Fruit fly (Drosophila melanogaster) whole organism, embryonic: ENCODE results near the gene Arp10.
A peak's percentile ranks its signal among the peaks of the same experiment; 100 is the strongest.

Experiments used
- Antp ChIP-seq: fragments of 200-800 bp; sonication (Bioruptor generic); optimal IDR thresholded peaks from 3 replicates; lab custom pipeline; 2016; ENCODE audit warnings: missing biosample characterization, missing genetic modification characterization
- Bdp1 ChIP-seq: fragments of 200-800 bp; sonication (Bioruptor generic); optimal IDR thresholded peaks from 3 replicates; lab custom pipeline; 2016; ENCODE audit warnings: missing biosample characterization, missing genetic modification characterization
- Blimp-1 ChIP-seq: fragments of 200-800 bp; sonication (Bioruptor generic); optimal IDR thresholded peaks from 3 replicates; lab custom pipeline; 2018; ENCODE audit warnings: missing biosample characterization, missing genetic modification characterization, mild to moderate bottlenecking, moderate library complexity, missing genetic modification reagents
- CG11093 ChIP-seq: fragments of 200-800 bp; sonication (Bioruptor generic); IDR thresholded peaks from 3 replicates; pipeline ENCODE4 v1.3.6; 2022; ENCODE audit warnings: missing biosample characterization, missing genetic modification characterization
- CG12769 ChIP-seq: fragments of 200-800 bp; sonication (Bioruptor generic); optimal IDR thresholded peaks from 2 replicates; lab custom pipeline; 2019; ENCODE audit warnings: missing biosample characterization, mild to moderate bottlenecking, missing genetic modification characterization, moderate library complexity
- CG13424 ChIP-seq: fragments of 200-800 bp; sonication (Bioruptor generic); optimal IDR thresholded peaks from 2 replicates; lab custom pipeline; 2019; ENCODE audit warnings: missing biosample characterization, mild to moderate bottlenecking, missing genetic modification characterization, moderate library complexity
- CG13775 ChIP-seq: fragments of 200-800 bp; sonication (Bioruptor generic); optimal IDR thresholded peaks from 3 replicates; lab custom pipeline; 2017; ENCODE audit warnings: missing biosample characterization, mild to moderate bottlenecking, missing genetic modification characterization
- CG16813 ChIP-seq: fragments of 200-800 bp; sonication (Bioruptor generic); IDR thresholded peaks from 3 replicates; pipeline ENCODE4 v1.3.6; 2022; ENCODE audit warnings: missing biosample characterization, missing genetic modification characterization; ENCODE audit not compliant: partially characterized antibody
- CG18011 ChIP-seq: fragments of 200-800 bp; sonication (Bioruptor generic); optimal IDR thresholded peaks from 2 replicates; lab custom pipeline; 2017; ENCODE audit warnings: missing biosample characterization, missing genetic modification characterization, mild to moderate bottlenecking, moderate library complexity, missing genotype
- CG18476 ChIP-seq: fragments of 200-800 bp; sonication (Bioruptor generic); optimal IDR thresholded peaks from 2 replicates; lab custom pipeline; 2016; ENCODE audit warnings: missing biosample characterization, mild to moderate bottlenecking, missing genetic modification characterization
- CG18599 ChIP-seq: fragments of 200-800 bp; sonication (Bioruptor generic); optimal IDR thresholded peaks from 3 replicates; lab custom pipeline; 2017; ENCODE audit warnings: missing biosample characterization, missing genetic modification characterization, mild to moderate bottlenecking, moderate library complexity, missing genetic modification reagents
- CG2678 ChIP-seq: fragments of 200-800 bp; sonication (Bioruptor generic); optimal IDR thresholded peaks from 3 replicates; lab custom pipeline; 2019; ENCODE audit warnings: missing biosample characterization, mild to moderate bottlenecking, missing genetic modification characterization, moderate library complexity
- CG30403 ChIP-seq: fragments of 200-800 bp; sonication (Bioruptor generic); optimal IDR thresholded peaks from 3 replicates; lab custom pipeline; 2016; ENCODE audit warnings: missing biosample characterization, missing genetic modification characterization
- CG32772 ChIP-seq: fragments of 200-800 bp; sonication (Bioruptor generic); IDR thresholded peaks from 2 replicates; pipeline ENCODE4 v1.3.6; 2022; ENCODE audit warnings: missing biosample characterization, missing genetic modification characterization
- CG4424 ChIP-seq: fragments of 200-800 bp; sonication (Bioruptor generic); optimal IDR thresholded peaks from 3 replicates; lab custom pipeline; 2016; ENCODE audit warnings: missing biosample characterization, missing genetic modification characterization
- CG6175 ChIP-seq: fragments of 200-800 bp; sonication (Bioruptor generic); IDR thresholded peaks from 3 replicates; pipeline ENCODE4 v1.3.6; 2022; ENCODE audit warnings: missing biosample characterization, missing genetic modification characterization
- CG7963 ChIP-seq: fragments of 200-800 bp; sonication (Bioruptor generic); IDR thresholded peaks from 3 replicates; pipeline ENCODE4 v1.3.6; 2022; ENCODE audit warnings: missing biosample characterization, missing genetic modification characterization; ENCODE audit not compliant: partially characterized antibody
- CG9215 ChIP-seq: fragments of 200-800 bp; sonication (Bioruptor generic); IDR thresholded peaks from 2 replicates; pipeline ENCODE4 v1.3.6; 2022; ENCODE audit warnings: missing biosample characterization, missing genetic modification characterization
- CG9609 ChIP-seq: fragments of 200-800 bp; sonication (Bioruptor generic); optimal IDR thresholded peaks from 3 replicates; lab custom pipeline; 2016; ENCODE audit warnings: missing biosample characterization, missing genetic modification characterization
- CG9727 ChIP-seq: fragments of 200-800 bp; sonication (Bioruptor generic); optimal IDR thresholded peaks from 3 replicates; lab custom pipeline; 2017; ENCODE audit warnings: missing biosample characterization, mild to moderate bottlenecking, missing genetic modification characterization
- D ChIP-seq, 2 experiments: fragments of 200-800 bp in 1 of 2; fragments of >200 bp in 1 of 2; sonication (Bioruptor generic) in 1 of 2; optimal IDR thresholded peaks; 2 replicates in 1 of 2; 3 replicates in 1 of 2; lab custom pipeline; 2017; ENCODE audit warnings: mild to moderate bottlenecking in 1 of 2, missing biosample characterization in 1 of 2, missing genetic modification characterization in 1 of 2, missing genetic modification reagents in 1 of 2
- D19A ChIP-seq: fragments of 200-800 bp; optimal IDR thresholded peaks from 3 replicates; lab custom pipeline; 2019; ENCODE audit warnings: missing biosample characterization, mild to moderate bottlenecking, missing genetic modification characterization, moderate library complexity
- D19B ChIP-seq: fragments of 200-800 bp; sonication (Bioruptor generic); optimal IDR thresholded peaks from 2 replicates; lab custom pipeline; 2017; ENCODE audit warnings: missing biosample characterization, mild to moderate bottlenecking, missing genetic modification characterization
- Dek ChIP-seq: fragments of 200-800 bp; sonication (Bioruptor generic); optimal IDR thresholded peaks from 3 replicates; lab custom pipeline; 2019; ENCODE audit warnings: missing biosample characterization, mild to moderate bottlenecking, missing genetic modification characterization, moderate library complexity
- E2f1 ChIP-seq: fragments of 200-800 bp; sonication (Bioruptor generic); IDR thresholded peaks from 2 replicates; pipeline ENCODE4 v1.3.6; 2022; ENCODE audit warnings: missing biosample characterization, missing genetic modification characterization
- Hand ChIP-seq: fragments of 200-800 bp; sonication (Bioruptor generic); optimal IDR thresholded peaks from 2 replicates; lab custom pipeline; 2017; ENCODE audit warnings: mild to moderate bottlenecking, missing biosample characterization, missing genetic modification reagents, missing genetic modification characterization
- Hey ChIP-seq: fragments of 200-800 bp; sonication (Bioruptor generic); optimal IDR thresholded peaks from 3 replicates; lab custom pipeline; 2018; ENCODE audit warnings: missing biosample characterization, mild to moderate bottlenecking, missing genetic modification characterization
- Hr51 ChIP-seq, 2 experiments: fragments of 200-800 bp; sonication (Bioruptor generic); optimal IDR thresholded peaks; 2 replicates in 1 of 2; 3 replicates in 1 of 2; lab custom pipeline; 2016 to 2018; ENCODE audit warnings: missing biosample characterization in 2 of 2, missing genetic modification characterization in 2 of 2, mild to moderate bottlenecking in 1 of 2, moderate library complexity in 1 of 2
- Kr ChIP-seq: fragments of 200-800 bp; sonication (Bioruptor generic); optimal IDR thresholded peaks from 2 replicates; lab custom pipeline; 2017; ENCODE audit warnings: missing biosample characterization, mild to moderate bottlenecking, missing genetic modification characterization
- Lpt ChIP-seq: fragments of >200 bp; optimal IDR thresholded peaks from 2 replicates; lab custom pipeline; 2018; ENCODE audit warnings: missing biosample characterization, missing genetic modification characterization
- Max ChIP-seq: fragments of 200-800 bp; sonication (Bioruptor generic); optimal IDR thresholded peaks from 2 replicates; lab custom pipeline; 2016; ENCODE audit warnings: missing biosample characterization, mild to moderate bottlenecking, missing genetic modification characterization
- PHDP ChIP-seq: fragments of 200-800 bp; sonication (Bioruptor generic); optimal IDR thresholded peaks from 3 replicates; lab custom pipeline; 2018; ENCODE audit warnings: missing biosample characterization, mild to moderate bottlenecking, missing genetic modification characterization, moderate library complexity
- Ravus ChIP-seq: fragments of 200-800 bp; sonication (Bioruptor generic); IDR thresholded peaks from 2 replicates; pipeline ENCODE4 v1.3.6; 2022; ENCODE audit warnings: missing biosample characterization, missing genetic modification characterization
- Sry-β ChIP-seq: fragments of 200-800 bp; sonication (Bioruptor generic); optimal IDR thresholded peaks from 2 replicates; lab custom pipeline; 2018; ENCODE audit warnings: missing biosample characterization, mild to moderate bottlenecking, missing genetic modification characterization, moderate library complexity
- YL-1 ChIP-seq: fragments of 200-800 bp; sonication (Bioruptor generic); optimal IDR thresholded peaks from 3 replicates; lab custom pipeline; 2017; ENCODE audit warnings: missing biosample characterization, mild to moderate bottlenecking, missing genetic modification characterization
- ac ChIP-seq: fragments of 200-800 bp; sonication (Bioruptor generic); optimal IDR thresholded peaks from 3 replicates; lab custom pipeline; 2017; ENCODE audit warnings: missing biosample characterization, mild to moderate bottlenecking, missing genetic modification characterization
- cas ChIP-seq: fragments of 200-800 bp; sonication (Bioruptor generic); IDR thresholded peaks from 2 replicates; pipeline ENCODE4 v1.3.6; 2022; ENCODE audit warnings: missing biosample characterization, missing genetic modification characterization
- caup ChIP-seq: fragments of 200-800 bp; sonication (Bioruptor generic); optimal IDR thresholded peaks from 3 replicates; lab custom pipeline; 2017; ENCODE audit warnings: missing biosample characterization, mild to moderate bottlenecking, missing genetic modification characterization, moderate library complexity; ENCODE audit not compliant: severe bottlenecking
- crol ChIP-seq: fragments of 200-800 bp; sonication (Bioruptor generic); IDR thresholded peaks from 2 replicates; pipeline ENCODE4 v1.3.6; 2022; ENCODE audit warnings: missing biosample characterization, missing genetic modification characterization
- dm ChIP-seq: fragments of 200-800 bp; sonication (Bioruptor generic); optimal IDR thresholded peaks from 3 replicates; lab custom pipeline; 2016; ENCODE audit warnings: missing biosample characterization, missing genetic modification characterization
- en ChIP-seq: fragments of 200-800 bp; sonication (Bioruptor generic); optimal IDR thresholded peaks from 2 replicates; lab custom pipeline; 2016; ENCODE audit warnings: missing biosample characterization, missing genetic modification characterization
- ham ChIP-seq: fragments of 200-800 bp; sonication (Bioruptor generic); IDR thresholded peaks from 2 replicates; pipeline ENCODE4 v1.3.6; 2022; ENCODE audit warnings: missing biosample characterization, missing genetic modification characterization
- lola ChIP-seq, 3 experiments: fragments of >200 bp in 2 of 3; fragments of 200-800 bp in 1 of 3; sonication (Bioruptor generic) in 1 of 3; optimal IDR thresholded peaks; 2 replicates each; lab custom pipeline; 2017 to 2019; ENCODE audit warnings: missing biosample characterization in 3 of 3, missing genetic modification characterization in 3 of 3, mild to moderate bottlenecking in 1 of 3, moderate library complexity in 1 of 3
- nau ChIP-seq: fragments of 200-800 bp; sonication (Bioruptor generic); optimal IDR thresholded peaks from 3 replicates; lab custom pipeline; 2017; ENCODE audit warnings: missing biosample characterization, mild to moderate bottlenecking, missing genetic modification characterization, missing genetic modification reagents
- sens ChIP-seq: fragments of 200-800 bp; sonication (Bioruptor generic); peaks from one replicate; lab custom pipeline; 2016; ENCODE audit warnings: missing biosample characterization, missing genetic modification characterization
- slbo ChIP-seq: fragments of 200-800 bp; sonication (Bioruptor generic); IDR thresholded peaks from 2 replicates; pipeline ENCODE4 v1.3.6; 2022; ENCODE audit warnings: missing biosample characterization, missing genetic modification characterization
- zen2 ChIP-seq: fragments of 200-800 bp; sonication (Bioruptor generic); IDR thresholded peaks from 3 replicates; pipeline ENCODE4 v1.3.6; 2022; ENCODE audit warnings: missing biosample characterization, missing genetic modification characterization; ENCODE audit not compliant: partially characterized antibody

The Arp10 gene

DNA sequence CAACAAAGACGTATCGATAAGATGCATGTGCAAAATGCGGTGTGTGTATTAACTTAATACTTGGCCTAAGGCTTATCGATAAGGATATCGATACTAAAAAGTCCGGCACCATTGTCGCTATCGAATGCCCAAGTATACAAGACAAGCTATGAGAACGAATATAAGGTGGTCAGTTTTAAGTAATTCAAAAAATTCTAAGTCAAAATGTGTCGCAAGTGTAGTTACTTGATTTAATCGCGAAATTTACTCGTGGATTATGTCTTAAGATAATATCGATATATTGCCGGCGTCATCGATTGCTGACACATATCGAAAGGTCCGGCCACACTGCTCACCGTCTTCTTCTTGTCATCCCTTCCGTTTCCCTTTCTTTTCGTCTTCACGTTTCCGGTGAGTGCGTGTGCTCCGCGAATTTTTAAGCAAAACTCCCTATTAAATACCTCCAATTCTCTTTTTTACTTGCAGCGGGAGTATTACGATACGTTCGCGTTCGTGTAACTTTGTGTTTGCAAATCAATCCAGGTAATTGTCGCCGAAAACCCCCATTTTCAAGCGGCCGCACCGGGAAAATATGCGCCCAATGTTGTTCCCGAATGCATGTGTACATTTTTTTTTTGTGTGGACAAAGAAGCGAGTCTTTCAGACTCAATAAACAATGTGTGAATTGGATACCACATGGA, 48.2 kb downstream of the Arp10 start, which contains the start of gene RpS10b (continued):
- TF ChIP-seq CG30403 (GFP tag; lab: Kevin White, UChicago) (peak; percentile 75), CG18011 (GFP tag; lab: Kevin White, UChicago) (peak; percentile 84), Kr (GFP tag; lab: Kevin White, UChicago) (peak; percentile 88), CG4424 (GFP tag; lab: Kevin White, UChicago) (peak; percentile 79), Lpt (GFP tag; lab: Kevin White, UChicago) (no peak), CG16813 (GFP tag; lab: Robert Waterston, UW) (peak; percentile 98), slbo (GFP tag; lab: Robert Waterston, UW) (peak; percentile 75), caup (GFP tag; lab: Kevin White, UChicago) (peak; percentile 97), zen2 (GFP tag; lab: Robert Waterston, UW) (peak; percentile 77; the same call in 1 of the 3 replicates), en (GFP tag; lab: Kevin White, UChicago) (peak; percentile 78), Bdp1 (GFP tag; lab: Kevin White, UChicago) (peak; percentile 80), Dek (tag; lab: Kevin White, UChicago) (peak; percentile 56), CG11093 (no peak), D (optimal IDR thresholded peaks at IDR 0.05; lab: Kevin White, UChicago) (peak; percentile 56), D (GFP tag; optimal IDR thresholded peaks at IDR 0.05; lab: Kevin White, UChicago) (peak; percentile 90), CG12769 (tag; lab: Kevin White, UChicago) (peak; percentile 78), crol (GFP tag; lab: Robert Waterston, UW) (peak; percentile 48; the same call in 1 of the 2 replicates), CG18599 (GFP tag; lab: Kevin White, UChicago) (peak; percentile 92), lola (GFP tag; optimal IDR thresholded peaks at IDR 0.05; lab: Kevin White, UChicago) (peak in 1 of 3 experiments; percentile 70), D19A (peak; percentile 31), CG9215 (GFP tag; lab: Robert Waterston, UW) (peak; percentile 42), ac (GFP tag; lab: Kevin White, UChicago) (peak; percentile 93), CG9609 (GFP tag; lab: Kevin White, UChicago) (peak; percentile 90), ham (GFP tag; lab: Robert Waterston, UW) (peak; percentile 71; the same call in 1 of the 2 replicates), Hr51 (GFP tag; optimal IDR thresholded peaks at IDR 0.05; lab: Kevin White, UChicago) (peak; percentile 78), CG18476 (GFP tag; lab: Kevin White, UChicago) (peak; percentile 70), CG13775 (GFP tag; lab: Kevin White, UChicago) (peak; percentile 97), CG9727 (GFP tag; lab: Kevin White, UChicago) (peak; percentile 97), sens (GFP tag; lab: Kevin White, UChicago) (peak; percentile 96), dm (GFP tag; lab: Kevin White, UChicago) (peak; percentile 95), D19B (GFP tag; lab: Kevin White, UChicago) (peak; percentile 86), PHDP (tag; lab: Kevin White, UChicago) (peak; percentile 86), Hey (tag; lab: Kevin White, UChicago) (peak; percentile 91), CG2678 (tag; lab: Kevin White, UChicago) (peak; percentile 80), E2f1 (peak; percentile 70), CG7963 (GFP tag; lab: Robert Waterston, UW) (peak; percentile 78), CG6175 (GFP tag; lab: Robert Waterston, UW) (peak; percentile 66; the same call in 2 of the 3 replicates), nau (GFP tag; lab: Kevin White, UChicago) (peak; percentile 96), YL-1 (GFP tag; lab: Kevin White, UChicago) (peak; percentile 99), Hand (GFP tag; lab: Kevin White, UChicago) (peak; percentile 90), Max (GFP tag; lab: Kevin White, UChicago) (peak; percentile 87), Antp (GFP tag; lab: Kevin White, UChicago) (peak; percentile 44), Ravus (GFP tag; lab: Robert Waterston, UW) (no peak), Sry-β (GFP tag; lab: Kevin White, UChicago) (peak; percentile 56), CG32772 (GFP tag; lab: Robert Waterston, UW) (peak; percentile 69; the same call in 1 of the 2 replicates), CG13424 (tag; lab: Kevin White, UChicago) (peak; percentile 60), cas (GFP tag; lab: Robert Waterston, UW) (no peak), Blimp-1 (peak; percentile 57)
